Worm (Caenorhabditis elegans) whole organism, mixed stage, embryonic: ENCODE data around the gene C24G6.8.

ENCODE experiments used
- bed-3 ChIP-seq: fragments of 200-800 bp; sonication (Bioruptor generic); optimal IDR thresholded peaks from 3 replicates; lab custom pipeline; 2018; ENCODE audit warnings: mild to moderate bottlenecking, missing genetic modification characterization, moderate library complexity, missing compliant biosample characterization
- blmp-1 ChIP-seq: fragments of 150-350 bp; optimal IDR thresholded peaks from 2 replicates; lab custom pipeline; 2014; ENCODE audit warnings: missing biosample characterization, missing genetic modification characterization
- ceh-39 ChIP-seq: fragments of 150-350 bp; optimal IDR thresholded peaks from 2 replicates; lab custom pipeline; 2014; ENCODE audit warnings: missing biosample characterization, missing genetic modification characterization
- ceh-43 ChIP-seq: fragments of 200-800 bp; sonication (Bioruptor generic); optimal IDR thresholded peaks from 2 replicates; lab custom pipeline; 2018; ENCODE audit warnings: mild to moderate bottlenecking, missing genetic modification characterization, moderate library complexity, missing compliant biosample characterization
- ces-1 ChIP-seq: fragments of 150-350 bp; optimal IDR thresholded peaks from 2 replicates; lab custom pipeline; 2014; ENCODE audit warnings: missing biosample characterization, missing genetic modification reagents, missing genetic modification characterization
- drap-1 ChIP-seq: fragments of 200-800 bp; sonication (Bioruptor generic); optimal IDR thresholded peaks from 3 replicates; lab custom pipeline; 2018; ENCODE audit warnings: mild to moderate bottlenecking, missing genetic modification characterization, missing compliant biosample characterization
- flh-1 ChIP-seq: fragments of 200-800 bp; sonication (Bioruptor generic); optimal IDR thresholded peaks from 2 replicates; lab custom pipeline; 2018; ENCODE audit warnings: mild to moderate bottlenecking, missing genetic modification characterization, moderate library complexity, missing compliant biosample characterization
- ham-2 ChIP-seq: fragments of 200-800 bp; sonication (Bioruptor generic); optimal IDR thresholded peaks from 2 replicates; lab custom pipeline; 2018; ENCODE audit warnings: mild to moderate bottlenecking, missing genetic modification characterization, missing compliant biosample characterization
- lin-13 ChIP-seq: fragments of 150-350 bp; optimal IDR thresholded peaks from 2 replicates; lab custom pipeline; 2014; ENCODE audit warnings: missing biosample characterization, missing genetic modification characterization
- lin-32 ChIP-seq: fragments of 200-800 bp; sonication (Bioruptor generic); optimal IDR thresholded peaks from 2 replicates; lab custom pipeline; 2018; ENCODE audit warnings: mild to moderate bottlenecking, missing genetic modification characterization, missing compliant biosample characterization
- lsy-2 ChIP-seq: fragments of 150-350 bp; optimal IDR thresholded peaks from 2 replicates; lab custom pipeline; 2014; ENCODE audit warnings: missing biosample characterization, missing genetic modification characterization
- nhr-76 ChIP-seq: sonication (generic microtip); optimal IDR thresholded peaks from 2 replicates; lab custom pipeline; 2017; ENCODE audit warnings: missing biosample characterization, missing genetic modification characterization
- sem-2 ChIP-seq: fragments of 200-800 bp; sonication (Bioruptor generic); optimal IDR thresholded peaks from 2 replicates; lab custom pipeline; 2018; ENCODE audit warnings: mild to moderate bottlenecking, missing genetic modification characterization, missing compliant biosample characterization
- snpc-4 ChIP-seq: fragments of 150-350 bp; optimal IDR thresholded peaks from 2 replicates; lab custom pipeline; 2014; ENCODE audit warnings: missing biosample characterization, missing genetic modification characterization
- sptf-1 ChIP-seq: sonication (generic microtip); optimal IDR thresholded peaks from 2 replicates; lab custom pipeline; 2017; ENCODE audit warnings: mild to moderate bottlenecking, missing genetic modification characterization, moderate library complexity, missing compliant biosample characterization
- tbx-8 ChIP-seq: fragments of 200-800 bp; sonication (Bioruptor generic); optimal IDR thresholded peaks from 2 replicates; lab custom pipeline; 2018; ENCODE audit warnings: mild to moderate bottlenecking, missing genetic modification characterization, moderate library complexity, missing compliant biosample characterization
- zip-8 ChIP-seq: fragments of 150-350 bp; optimal IDR thresholded peaks from 2 replicates; lab custom pipeline; 2014; ENCODE audit warnings: missing biosample characterization, missing genetic modification characterization

The C24G6.8 gene

ce11 chrV:5484866-5485265 is 50.8 kb downstream of the C24G6.8 start, which contains the start of gene srg-65:
Gene srg-65, minus strand, starts transcription at chrV:5484966.
- TF ChIP-seq nhr-76 (tag; lab: Kevin White, UChicago) = no peak
- TF ChIP-seq flh-1 (GFP tag; lab: Kevin White, UChicago) = no peak
- no peak for TF ChIP-seq lin-13 (tag; lab: Kevin White, UChicago)
- TF ChIP-seq ham-2 (GFP tag; lab: Kevin White, UChicago) = no peak
- TF ChIP-seq sptf-1 (tag; lab: Kevin White, UChicago) = no peak
- TF ChIP-seq lsy-2 = no peak
- no peak for TF ChIP-seq zip-8
- TF ChIP-seq sem-2 = no peak
- no peak for TF ChIP-seq ces-1 (GFP tag; lab: Kevin White, UChicago)
- no peak for TF ChIP-seq bed-3 (GFP tag; lab: Kevin White, UChicago)
- no peak for TF ChIP-seq ceh-43 (GFP tag; lab: Kevin White, UChicago)
- no peak for TF ChIP-seq snpc-4 (tag; lab: Kevin White, UChicago)
- no peak for TF ChIP-seq blmp-1 (tag; lab: Kevin White, UChicago)
- no peak for TF ChIP-seq drap-1 (GFP tag; lab: Kevin White, UChicago)
- no peak for TF ChIP-seq tbx-8 (GFP tag; lab: Kevin White, UChicago)
- no peak for TF ChIP-seq lin-32 (GFP tag; lab: Kevin White, UChicago)
- no peak for TF ChIP-seq ceh-39
